Fruit fly (Drosophila melanogaster) whole organism, embryonic: ENCODE results near the gene Upf1.
A peak's percentile ranks its signal among the peaks of the same experiment; 100 is the strongest.

Source experiments
- Adf1 ChIP-seq: fragments of 200-800 bp; sonication (Bioruptor generic); IDR thresholded peaks from 2 replicates; pipeline ENCODE4 v1.3.6; 2022; ENCODE audit warnings: missing biosample characterization, missing genetic modification characterization
- CG10431 ChIP-seq: fragments of 200-800 bp; sonication (Bioruptor generic); optimal IDR thresholded peaks from 3 replicates; lab custom pipeline; 2018; ENCODE audit warnings: missing biosample characterization, mild to moderate bottlenecking, missing genetic modification characterization
- CG10654 ChIP-seq: fragments of 200-800 bp; sonication (Bioruptor generic); optimal IDR thresholded peaks from 2 replicates; lab custom pipeline; 2016; ENCODE audit warnings: missing biosample characterization, missing genetic modification characterization
- CG10959 ChIP-seq: fragments of 200-800 bp; sonication (Bioruptor generic); IDR thresholded peaks from 2 replicates; pipeline ENCODE4 v1.3.6; 2022; ENCODE audit warnings: missing biosample characterization, missing genetic modification characterization
- CG11398 ChIP-seq: fragments of 200-800 bp; sonication (Bioruptor generic); optimal IDR thresholded peaks from 2 replicates; lab custom pipeline; 2016; ENCODE audit warnings: missing biosample characterization, missing genetic modification characterization
- CG13296 ChIP-seq: fragments of 200-800 bp; sonication (Bioruptor generic); optimal IDR thresholded peaks from 3 replicates; lab custom pipeline; 2018; ENCODE audit warnings: missing biosample characterization, mild to moderate bottlenecking, missing genetic modification characterization
- CG13775 ChIP-seq: fragments of 200-800 bp; sonication (Bioruptor generic); optimal IDR thresholded peaks from 3 replicates; lab custom pipeline; 2017; ENCODE audit warnings: missing biosample characterization, mild to moderate bottlenecking, missing genetic modification characterization
- CG14014 ChIP-seq: fragments of 200-800 bp; sonication (Bioruptor generic); IDR thresholded peaks from 2 replicates; pipeline ENCODE4 v1.3.6; 2022; ENCODE audit warnings: missing biosample characterization, missing genetic modification characterization
- CG14667 ChIP-seq: fragments of 200-800 bp; sonication (Bioruptor generic); IDR thresholded peaks from 2 replicates; pipeline ENCODE4 v1.3.6; 2022; ENCODE audit warnings: missing biosample characterization, missing genetic modification characterization
- CG15269 ChIP-seq: fragments of 200-800 bp; sonication (Bioruptor generic); optimal IDR thresholded peaks from 2 replicates; lab custom pipeline; 2018; ENCODE audit warnings: missing biosample characterization, mild to moderate bottlenecking, missing genetic modification characterization, moderate library complexity
- CG17612 ChIP-seq: fragments of 200-800 bp; sonication (Bioruptor generic); IDR thresholded peaks from 2 replicates; pipeline ENCODE4 v1.3.6; 2022; ENCODE audit warnings: missing biosample characterization, missing genetic modification characterization
- CG17829 ChIP-seq: fragments of 200-800 bp; optimal IDR thresholded peaks from 2 replicates; lab custom pipeline; 2019; ENCODE audit warnings: missing biosample characterization, mild to moderate bottlenecking, missing genetic modification characterization, moderate library complexity
- CG1792 ChIP-seq: fragments of 200-800 bp; sonication (Bioruptor generic); optimal IDR thresholded peaks from 2 replicates; lab custom pipeline; 2016; ENCODE audit warnings: missing biosample characterization, missing genetic modification characterization
- CG2199 ChIP-seq: fragments of 200-800 bp; sonication (Bioruptor generic); IDR thresholded peaks from 3 replicates; pipeline ENCODE4 v1.3.6; 2022; ENCODE audit warnings: missing biosample characterization, missing genetic modification characterization
- CG2678 ChIP-seq: fragments of 200-800 bp; sonication (Bioruptor generic); optimal IDR thresholded peaks from 3 replicates; lab custom pipeline; 2019; ENCODE audit warnings: missing biosample characterization, mild to moderate bottlenecking, missing genetic modification characterization, moderate library complexity
- CG34376 ChIP-seq: fragments of 200-800 bp; sonication (Bioruptor generic); optimal IDR thresholded peaks from 2 replicates; lab custom pipeline; 2018; ENCODE audit warnings: missing biosample characterization, mild to moderate bottlenecking, missing genetic modification characterization
- CG4282 ChIP-seq: fragments of 200-800 bp; sonication (Bioruptor generic); optimal IDR thresholded peaks from 2 replicates; lab custom pipeline; 2016; ENCODE audit warnings: missing biosample characterization, missing genetic modification characterization
- CG6813 ChIP-seq: fragments of 200-800 bp; sonication (Bioruptor generic); optimal IDR thresholded peaks from 2 replicates; lab custom pipeline; 2017; ENCODE audit warnings: missing biosample characterization, missing genetic modification characterization, mild to moderate bottlenecking, moderate library complexity, missing genetic modification reagents
- CG7271 ChIP-seq: fragments of 200-800 bp; sonication (Bioruptor generic); optimal IDR thresholded peaks from 2 replicates; lab custom pipeline; 2018; ENCODE audit warnings: missing biosample characterization, mild to moderate bottlenecking, missing genetic modification characterization, moderate library complexity
- CG7745 ChIP-seq: fragments of 200-800 bp; sonication (Bioruptor generic); optimal IDR thresholded peaks from 2 replicates; lab custom pipeline; 2018; ENCODE audit warnings: missing biosample characterization, mild to moderate bottlenecking, missing genetic modification characterization, moderate library complexity
- CG7963 ChIP-seq: fragments of 200-800 bp; sonication (Bioruptor generic); IDR thresholded peaks from 3 replicates; pipeline ENCODE4 v1.3.6; 2022; ENCODE audit warnings: missing biosample characterization, missing genetic modification characterization; ENCODE audit not compliant: partially characterized antibody
- CG8089 ChIP-seq: fragments of 200-800 bp; sonication (Bioruptor generic); optimal IDR thresholded peaks from 3 replicates; lab custom pipeline; 2016; ENCODE audit warnings: missing biosample characterization, missing genetic modification characterization
- CG8765 ChIP-seq: fragments of 200-800 bp; sonication (Bioruptor generic); IDR thresholded peaks from 2 replicates; pipeline ENCODE4 v1.3.6; 2022; ENCODE audit warnings: missing biosample characterization, missing genetic modification characterization
- D19A ChIP-seq: fragments of 200-800 bp; optimal IDR thresholded peaks from 3 replicates; lab custom pipeline; 2019; ENCODE audit warnings: missing biosample characterization, mild to moderate bottlenecking, missing genetic modification characterization, moderate library complexity
- E2f2 ChIP-seq: fragments of 200-800 bp; sonication (Bioruptor generic); IDR thresholded peaks from 2 replicates; pipeline ENCODE4 v1.3.6; 2022; ENCODE audit warnings: missing biosample characterization, missing genetic modification characterization
- Gug ChIP-seq: fragments of 200-800 bp; sonication (Bioruptor generic); IDR thresholded peaks from 4 replicates; pipeline ENCODE4 v1.3.6; 2022; ENCODE audit warnings: missing biosample characterization, missing genetic modification characterization
- HmgD ChIP-seq: fragments of 200-800 bp; sonication (Bioruptor generic); optimal IDR thresholded peaks from 3 replicates; lab custom pipeline; 2016; ENCODE audit warnings: missing biosample characterization, missing genetic modification characterization
- MBD-R2 ChIP-seq: fragments of 200-800 bp; sonication (Bioruptor generic); IDR thresholded peaks from 2 replicates; pipeline ENCODE4 v1.3.6; 2022; ENCODE audit warnings: missing biosample characterization, missing genetic modification characterization
- Mad ChIP-seq: fragments of 200-800 bp; sonication (Bioruptor generic); optimal IDR thresholded peaks from 2 replicates; lab custom pipeline; 2016; ENCODE audit warnings: missing biosample characterization, missing genetic modification characterization
- Max ChIP-seq: fragments of 200-800 bp; sonication (Bioruptor generic); optimal IDR thresholded peaks from 2 replicates; lab custom pipeline; 2016; ENCODE audit warnings: missing biosample characterization, mild to moderate bottlenecking, missing genetic modification characterization
- Nf-YB ChIP-seq: fragments of 200-800 bp; sonication (Bioruptor generic); optimal IDR thresholded peaks from 3 replicates; lab custom pipeline; 2019; ENCODE audit warnings: missing biosample characterization, mild to moderate bottlenecking, missing genetic modification characterization, moderate library complexity
- Poxn ChIP-seq: fragments of 200-800 bp; sonication (Bioruptor generic); IDR thresholded peaks from 2 replicates; pipeline ENCODE4 v1.3.6; 2022; ENCODE audit warnings: missing biosample characterization, missing genetic modification characterization
- Rfx ChIP-seq: fragments of 200-800 bp; sonication (Bioruptor generic); IDR thresholded peaks from 2 replicates; pipeline ENCODE4 v1.3.6; 2022; ENCODE audit warnings: missing biosample characterization, missing genetic modification characterization
- Sry-β ChIP-seq: fragments of 200-800 bp; sonication (Bioruptor generic); optimal IDR thresholded peaks from 2 replicates; lab custom pipeline; 2018; ENCODE audit warnings: missing biosample characterization, mild to moderate bottlenecking, missing genetic modification characterization, moderate library complexity
- Ssrp ChIP-seq: fragments of 200-800 bp; sonication (Bioruptor generic); optimal IDR thresholded peaks from 2 replicates; lab custom pipeline; 2018; ENCODE audit warnings: missing biosample characterization, mild to moderate bottlenecking, missing genetic modification characterization, moderate library complexity
- Trl ChIP-seq, 3 experiments: fragments of >200 bp in 2 of 3; fragments of 200-800 bp in 1 of 3; sonication (Bioruptor generic) in 1 of 3; optimal IDR thresholded peaks; 2 replicates in 1 of 3; 3 replicates in 2 of 3; lab custom pipeline; 2016 to 2017; ENCODE audit warnings: missing biosample characterization in 1 of 3, missing genetic modification characterization in 1 of 3
- Usf ChIP-seq: fragments of 200-800 bp; sonication (Bioruptor generic); optimal IDR thresholded peaks from 2 replicates; lab custom pipeline; 2017; ENCODE audit warnings: missing genotype, missing biosample characterization, missing genetic modification characterization
- chinmo ChIP-seq: fragments of 200-800 bp; sonication (Bioruptor generic); IDR thresholded peaks from 4 replicates; pipeline ENCODE4 v1.3.6; 2022; ENCODE audit warnings: missing biosample characterization, missing genetic modification characterization; ENCODE audit not compliant: partially characterized antibody
- crc ChIP-seq: fragments of 200-800 bp; sonication (Bioruptor generic); optimal IDR thresholded peaks from 2 replicates; lab custom pipeline; 2016; ENCODE audit warnings: missing biosample characterization, missing genetic modification characterization
- crp ChIP-seq, 2 experiments: fragments of 200-800 bp; sonication (Bioruptor generic); optimal IDR thresholded peaks; 2 replicates in 1 of 2; 3 replicates in 1 of 2; lab custom pipeline; 2017; ENCODE audit warnings: missing biosample characterization in 2 of 2, missing genetic modification characterization in 2 of 2, mild to moderate bottlenecking in 1 of 2, moderate library complexity in 1 of 2
- eyg ChIP-seq: fragments of 200-800 bp; sonication (Bioruptor generic); optimal IDR thresholded peaks from 3 replicates; lab custom pipeline; 2016; ENCODE audit warnings: missing biosample characterization, missing genetic modification characterization
- gcm ChIP-seq: fragments of 200-800 bp; sonication (Bioruptor generic); optimal IDR thresholded peaks from 2 replicates; lab custom pipeline; 2019; ENCODE audit warnings: missing biosample characterization, mild to moderate bottlenecking, missing genetic modification characterization, moderate library complexity
- gfzf ChIP-seq: fragments of 200-800 bp; sonication (Bioruptor generic); optimal IDR thresholded peaks from 2 replicates; lab custom pipeline; 2016; ENCODE audit warnings: missing biosample characterization, mild to moderate bottlenecking, missing genetic modification characterization, moderate library complexity
- kah ChIP-seq: fragments of 200-800 bp; sonication (Bioruptor generic); optimal IDR thresholded peaks from 2 replicates; lab custom pipeline; 2018; ENCODE audit warnings: missing biosample characterization, mild to moderate bottlenecking, missing genetic modification characterization
- lab ChIP-seq: fragments of 200-800 bp; sonication (Bioruptor generic); optimal IDR thresholded peaks from 3 replicates; lab custom pipeline; 2017; ENCODE audit warnings: missing biosample characterization, missing genetic modification characterization, mild to moderate bottlenecking, moderate library complexity, missing genetic modification reagents
- pzg ChIP-seq: fragments of 200-800 bp; sonication (Bioruptor generic); optimal IDR thresholded peaks from 3 replicates; lab custom pipeline; 2018; ENCODE audit warnings: missing biosample characterization, mild to moderate bottlenecking, missing genetic modification characterization, moderate library complexity
- schlank ChIP-seq: fragments of 200-800 bp; sonication (Bioruptor generic); optimal IDR thresholded peaks from 2 replicates; lab custom pipeline; 2018; ENCODE audit warnings: missing biosample characterization, mild to moderate bottlenecking, missing genetic modification characterization
- scrt ChIP-seq: fragments of 200-800 bp; sonication (Bioruptor generic); optimal IDR thresholded peaks from 2 replicates; lab custom pipeline; 2018; ENCODE audit warnings: missing biosample characterization, mild to moderate bottlenecking, missing genetic modification characterization, moderate library complexity
- sug ChIP-seq: fragments of 200-800 bp; optimal IDR thresholded peaks from 2 replicates; lab custom pipeline; 2019; ENCODE audit warnings: missing biosample characterization, mild to moderate bottlenecking, missing genetic modification characterization, moderate library complexity
- tap ChIP-seq: fragments of 200-800 bp; optimal IDR thresholded peaks from 3 replicates; lab custom pipeline; 2019; ENCODE audit warnings: missing biosample characterization, mild to moderate bottlenecking, missing genetic modification characterization, moderate library complexity

Gene Upf1

dm6 chrX:11886976-11887375 lies 18.2 kb downstream of the Upf1 start, which contains the start of the genes CG10353 and SelG (continued):
- no peak for TF ChIP-seq Trl (optimal IDR thresholded peaks at IDR 0.05; lab: Kevin White, UChicago)
- TF ChIP-seq Trl (GFP tag; optimal IDR thresholded peaks at IDR 0.05; lab: Kevin White, UChicago), result peak; percentile 45
- TF ChIP-seq E2f2 (GFP tag; lab: Robert Waterston, UW), result peak; percentile 46; the same call in 1 of the 2 replicates
- no peak for TF ChIP-seq CG7271 (tag; lab: Kevin White, UChicago)
- TF ChIP-seq CG17829 (tag; lab: Kevin White, UChicago), result peak; percentile 51
- peak; percentile 63; the same call in 2 of the 3 replicates for TF ChIP-seq CG7963 (GFP tag; lab: Robert Waterston, UW)
- peak; percentile 24 for TF ChIP-seq CG1792
- peak; percentile 37 for TF ChIP-seq gfzf (GFP tag; lab: Kevin White, UChicago)
- TF ChIP-seq Nf-YB (GFP tag; lab: Kevin White, UChicago), result no peak
- TF ChIP-seq Adf1 (GFP tag; lab: Robert Waterston, UW), result no peak
- peak; percentile 38 for TF ChIP-seq eyg (GFP tag; lab: Kevin White, UChicago)
- no peak for TF ChIP-seq CG10431
- TF ChIP-seq CG10654, result no peak
- TF ChIP-seq D19A (tag; lab: Kevin White, UChicago), result peak; percentile 33
- no peak for TF ChIP-seq Usf (GFP tag; lab: Kevin White, UChicago)
- TF ChIP-seq CG2199, result peak; percentile 28; the same call in 1 of the 3 replicates
- TF ChIP-seq CG10959, result no peak
- peak; percentile 23 for TF ChIP-seq scrt (GFP tag; lab: Kevin White, UChicago)
- TF ChIP-seq CG14014 (GFP tag; lab: Robert Waterston, UW), result no peak
- TF ChIP-seq CG11398 (GFP tag; lab: Kevin White, UChicago), result peak; percentile 5
- peak; percentile 20 for TF ChIP-seq CG13296 (GFP tag; lab: Kevin White, UChicago)
- TF ChIP-seq schlank (tag; lab: Kevin White, UChicago), result no peak
- TF ChIP-seq HmgD (GFP tag; lab: Kevin White, UChicago), result peak; percentile 53
- no peak for TF ChIP-seq CG6813 (GFP tag; lab: Kevin White, UChicago)
- TF ChIP-seq crp (GFP tag; optimal IDR thresholded peaks at IDR 0.05; lab: Kevin White, UChicago), result peak; percentile 77 to 96
- no peak for TF ChIP-seq Gug
- no peak for TF ChIP-seq Mad
- peak; percentile 51 for TF ChIP-seq lab (GFP tag; lab: Kevin White, UChicago)
- TF ChIP-seq CG14667, result no peak
- TF ChIP-seq kah (GFP tag; lab: Kevin White, UChicago), result no peak
- peak; percentile 59 for TF ChIP-seq Rfx (GFP tag; lab: Robert Waterston, UW)
- TF ChIP-seq CG2678, result peak; percentile 13
- TF ChIP-seq gcm (GFP tag; lab: Kevin White, UChicago), result no peak
- no peak for TF ChIP-seq CG15269 (tag; lab: Kevin White, UChicago)
- no peak for TF ChIP-seq crc (GFP tag; lab: Kevin White, UChicago)
- TF ChIP-seq Max (GFP tag; lab: Kevin White, UChicago), result peak; percentile 49
- TF ChIP-seq CG8765 (GFP tag; lab: Robert Waterston, UW), result no peak
- TF ChIP-seq CG7745 (tag; lab: Kevin White, UChicago), result no peak
- TF ChIP-seq CG34376 (GFP tag; lab: Kevin White, UChicago), result peak; percentile 44
- TF ChIP-seq CG13775 (GFP tag; lab: Kevin White, UChicago), result no peak
- peak; percentile 91 for TF ChIP-seq MBD-R2 (GFP tag; lab: Robert Waterston, UW)
- peak; percentile 74; the same call in 2 of the 4 replicates for TF ChIP-seq chinmo (GFP tag; lab: Robert Waterston, UW)
- TF ChIP-seq Poxn (GFP tag; lab: Robert Waterston, UW), result no peak
- no peak for TF ChIP-seq CG8089 (GFP tag; lab: Kevin White, UChicago)
- TF ChIP-seq Ssrp, result no peak
- TF ChIP-seq pzg (GFP tag; lab: Kevin White, UChicago), result peak; percentile 93
- no peak for TF ChIP-seq tap (tag; lab: Kevin White, UChicago)
- no peak for TF ChIP-seq CG17612 (GFP tag; lab: Robert Waterston, UW)
- no peak for TF ChIP-seq Sry-β
- no peak for TF ChIP-seq CG4282 (GFP tag; lab: Kevin White, UChicago)
- peak; percentile 31 for TF ChIP-seq sug (tag; lab: Kevin White, UChicago)
